Worm (Caenorhabditis elegans) whole organism, L3 larva: ENCODE data around the gene Y73F8A.35.

ENCODE experiments used
- ama-1 ChIP-seq: fragments of 150-350 bp; optimal IDR thresholded peaks from 2 replicates; lab custom pipeline; 2018
- elt-2 ChIP-seq: sonication (generic microtip); optimal IDR thresholded peaks from 2 replicates; lab custom pipeline; 2016; ENCODE audit warnings: missing genetic modification reagents, mild to moderate bottlenecking, missing genetic modification characterization, missing compliant biosample characterization
- fkh-10 ChIP-seq: sonication (generic microtip); optimal IDR thresholded peaks from 2 replicates; lab custom pipeline; 2017; ENCODE audit warnings: missing biosample characterization, missing genetic modification reagents, missing genetic modification characterization
- fos-1 ChIP-seq: fragments of 150-350 bp; optimal IDR thresholded peaks from 2 replicates; lab custom pipeline; 2014; ENCODE audit warnings: missing biosample characterization, missing genetic modification characterization
- hmg-11 ChIP-seq: sonication (generic microtip); optimal IDR thresholded peaks from 2 replicates; lab custom pipeline; 2016; ENCODE audit warnings: missing genetic modification characterization, missing compliant biosample characterization
- lin-15B ChIP-seq: fragments of 150-350 bp; optimal IDR thresholded peaks from 2 replicates; lab custom pipeline; 2014; ENCODE audit warnings: missing biosample characterization, missing genetic modification characterization
- mdl-1 ChIP-seq: fragments of 150-350 bp; optimal IDR thresholded peaks from 2 replicates; lab custom pipeline; 2014; ENCODE audit warnings: missing biosample characterization, missing genetic modification characterization
- nhr-11 ChIP-seq: fragments of 150-350 bp; optimal IDR thresholded peaks from 2 replicates; lab custom pipeline; 2014; ENCODE audit warnings: missing biosample characterization, missing genetic modification characterization
- nhr-23 ChIP-seq: fragments of 150-350 bp; optimal IDR thresholded peaks from 2 replicates; lab custom pipeline; 2014; ENCODE audit warnings: missing biosample characterization, missing genetic modification reagents, missing genetic modification characterization
- nhr-25 ChIP-seq: sonication (generic microtip); optimal IDR thresholded peaks from 2 replicates; lab custom pipeline; 2017; ENCODE audit warnings: missing biosample characterization, missing genetic modification characterization
- nhr-76 ChIP-seq: fragments of 150-350 bp; sonication (generic microtip); optimal IDR thresholded peaks from 5 replicates; lab custom pipeline; 2014; ENCODE audit warnings: missing biosample characterization, missing genetic modification characterization
- skn-1 ChIP-seq: fragments of 150-350 bp; optimal IDR thresholded peaks from 2 replicates; lab custom pipeline; 2014; ENCODE audit warnings: missing biosample characterization, missing genetic modification characterization
- unc-62 ChIP-seq: fragments of 150-350 bp; sonication (generic microtip); optimal IDR thresholded peaks from 4 replicates; lab custom pipeline; 2014; ENCODE audit warnings: missing biosample characterization, missing genetic modification reagents, missing genetic modification characterization
- ztf-4 ChIP-seq: fragments of 150-350 bp; optimal IDR thresholded peaks from 2 replicates; lab custom pipeline; 2014; ENCODE audit warnings: missing biosample characterization, missing genetic modification characterization

- no peak for TF ChIP-seq nhr-23
- TF ChIP-seq fos-1 (tag; lab: Kevin White, UChicago) = no peak
- TF ChIP-seq fkh-10 (GFP tag; lab: Kevin White, UChicago) = no peak
- no peak for TF ChIP-seq nhr-76 (tag; lab: Kevin White, UChicago)
- TF ChIP-seq ama-1 (lab: Kevin White, UChicago) = no peak
- no peak for TF ChIP-seq nhr-11 (tag; lab: Kevin White, UChicago)
- TF ChIP-seq lin-15B (tag; lab: Kevin White, UChicago) = no peak
- no peak for TF ChIP-seq unc-62 (GFP tag; lab: Kevin White, UChicago)
- TF ChIP-seq ztf-4 (tag; lab: Kevin White, UChicago) = no peak
- no peak for TF ChIP-seq nhr-25 (tag; lab: Kevin White, UChicago)
- no peak for TF ChIP-seq hmg-11 (tag; lab: Kevin White, UChicago)
- no peak for TF ChIP-seq skn-1
- peak; percentile 83 for TF ChIP-seq elt-2 (tag; lab: Kevin White, UChicago)
- TF ChIP-seq mdl-1 = no peak
Observed at ce11 chrIV:15559065-15559464, 19.3 kb upstream of the Y73F8A.35 start.
